Fruit fly (Drosophila melanogaster): Measurements from ENCODE around the gene PIG-Wa.

Gene PIG-Wa

DNA sequence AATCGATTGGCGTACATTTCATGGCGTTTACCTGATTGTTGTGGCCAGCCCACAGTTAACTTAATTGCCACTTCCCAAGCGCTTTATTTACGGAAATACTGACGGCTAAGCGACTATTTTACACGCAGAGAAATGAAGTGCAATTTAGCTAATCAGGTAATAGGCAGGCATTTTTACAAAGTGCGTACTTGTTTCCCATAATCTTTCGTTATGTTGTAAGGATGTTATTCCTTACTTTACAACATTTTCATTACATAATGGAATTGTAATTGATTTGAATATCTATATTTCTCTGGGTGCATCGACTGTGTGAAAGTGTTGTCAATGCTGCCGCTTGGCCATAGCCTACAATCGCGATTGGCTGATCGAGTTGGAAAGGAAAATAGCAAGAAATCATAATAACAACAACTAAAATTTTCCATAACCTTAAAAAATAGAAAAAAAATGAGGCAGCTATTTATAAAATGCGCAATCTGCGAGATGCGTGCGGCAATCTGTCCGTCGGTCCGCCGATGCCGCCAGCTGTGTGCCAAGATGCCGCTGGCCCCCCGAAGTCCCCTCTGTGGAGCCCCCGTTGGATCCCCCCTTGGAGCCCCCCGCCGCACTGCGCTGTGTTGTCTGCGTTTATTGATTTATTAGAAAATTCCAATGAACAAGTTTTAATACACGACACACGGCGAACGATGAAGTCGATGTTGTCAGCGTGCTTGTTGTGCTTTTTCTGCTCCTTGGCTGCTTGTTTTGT is 43.6 kb downstream of the PIG-Wa start (continued):
- TF ChIP-seq sna (GFP tag; IDR thresholded peaks at IDR 0.05; ENCODE audit: partially characterized antibody) (no peak), MBD-R2 (GFP tag; IDR thresholded peaks at IDR 0.05) (0 out of 2 replicates have a peak, but pooled peaks have one; percentile 24), Ravus (GFP tag; IDR thresholded peaks at IDR 0.05) (no peak), CG13624 (GFP tag; optimal IDR thresholded peaks at IDR 0.05) (peak; percentile 36), Gug (GFP tag; IDR thresholded peaks at IDR 0.05) (peak; percentile 39; the same call in 1 of the 4 replicates), zfh2 (GFP tag; optimal IDR thresholded peaks at IDR 0.05) (peak; percentile 18), da (GFP tag; optimal IDR thresholded peaks at IDR 0.05) (no peak), Pdp1 (GFP tag; optimal IDR thresholded peaks at IDR 0.05) (peak; percentile 51 to 81), H2.0 (GFP tag; IDR thresholded peaks at IDR 0.05) (peak; percentile 47), btn (GFP tag; optimal IDR thresholded peaks at IDR 0.05) (no peak), CG12769 (tag; optimal IDR thresholded peaks at IDR 0.05) (peak; percentile 53), CG11456 (GFP tag; IDR thresholded peaks at IDR 0.05) (peak; percentile 37; the same call in 1 of the 3 replicates), stc (GFP tag; IDR thresholded peaks at IDR 0.05) (0 out of 2 replicates have a peak, but pooled peaks have one; percentile 35), B-H1 (GFP tag; IDR thresholded peaks at IDR 0.05) (peak; percentile 48; the same call in 2 of the 3 replicates), Bteb2 (GFP tag; optimal IDR thresholded peaks at IDR 0.05) (peak; percentile 4), pum (GFP tag; optimal IDR thresholded peaks at IDR 0.05) (peak; percentile 16), CG18764 (GFP tag; optimal IDR thresholded peaks at IDR 0.05) (peak; percentile 16), CG9817 (tag; optimal IDR thresholded peaks at IDR 0.05) (peak; percentile 47), CG10366 (GFP tag; IDR thresholded peaks at IDR 0.05) (peak; percentile 42; the same call in 1 of the 2 replicates), CG9437 (GFP tag; optimal IDR thresholded peaks at IDR 0.05) (peak; percentile 5), Rfx (GFP tag; IDR thresholded peaks at IDR 0.05) (peak; percentile 63), CoRest (tag; optimal IDR thresholded peaks at IDR 0.05) (peak; percentile 40), phol (tag; optimal IDR thresholded peaks at IDR 0.05) (peak; percentile 69), dimm (GFP tag; IDR thresholded peaks at IDR 0.05) (peak; percentile 30; the same call in 1 of the 2 replicates), tin (GFP tag; optimal IDR thresholded peaks at IDR 0.05) (peak; percentile 23), CG11093 (GFP tag; IDR thresholded peaks at IDR 0.05) (peak; percentile 11; the same call in 1 of the 3 replicates), CG17186 (GFP tag; optimal IDR thresholded peaks at IDR 0.05) (no peak), pan (optimal IDR thresholded peaks at IDR 0.05) (no peak), pan (GFP tag; optimal IDR thresholded peaks at IDR 0.05 in 1 of 2, IDR thresholded peaks at IDR 0.05 in 1 of 2) (peak in 1 of 2 experiments; percentile 71), CG32772 (GFP tag; IDR thresholded peaks at IDR 0.05) (peak; percentile 46; the same call in 1 of the 2 replicates), Max (GFP tag; optimal IDR thresholded peaks at IDR 0.05) (peak; percentile 15), Hr51 (GFP tag; optimal IDR thresholded peaks at IDR 0.05) (peak in 1 of 2 experiments; percentile 65), CG17385 (GFP tag; optimal IDR thresholded peaks at IDR 0.05) (peak; percentile 41), maf-S (GFP tag; optimal IDR thresholded peaks at IDR 0.05) (peak; percentile 36), lab (GFP tag; optimal IDR thresholded peaks at IDR 0.05) (peak; percentile 62), CG10543 (GFP tag; optimal IDR thresholded peaks at IDR 0.05) (no peak), Ada2b (GFP tag; IDR thresholded peaks at IDR 0.05) (peak; percentile 61; the same call in 1 of the 2 replicates), D19A (tag; optimal IDR thresholded peaks at IDR 0.05) (peak; percentile 17), ase (GFP tag; IDR thresholded peaks at IDR 0.05) (peak; percentile 42; the same call in 1 of the 3 replicates), H15 (GFP tag; IDR thresholded peaks at IDR 0.05) (peak; percentile 57; the same call in 2 of the 3 replicates), CG11696 (GFP tag; IDR thresholded peaks at IDR 0.05) (0 out of 2 replicates have a peak, but pooled peaks have one; percentile 40), MESR4 (GFP tag; optimal IDR thresholded peaks at IDR 0.05) (no peak), Blimp-1 (GFP tag; optimal IDR thresholded peaks at IDR 0.05) (peak; percentile 70), CG13424 (tag; optimal IDR thresholded peaks at IDR 0.05) (peak; percentile 49), HLH54F (GFP tag; optimal IDR thresholded peaks at IDR 0.05) (peak; percentile 9), CG9215 (GFP tag; IDR thresholded peaks at IDR 0.05) (no peak), CG43689 (GFP tag; IDR thresholded peaks at IDR 0.05) (no peak), ci (GFP tag; IDR thresholded peaks at IDR 0.05) (peak; percentile 82), fu2 (GFP tag; optimal IDR thresholded peaks at IDR 0.05) (peak; percentile 11)
